Worm (Caenorhabditis elegans): ENCODE results near the gene skpo-1.

ce11 chrII:8412935-8413334 lies 8.3 kb upstream of the skpo-1 start:
- TF ChIP-seq unc-42 (tag; optimal IDR thresholded peaks at IDR 0.05) (no peak), hlh-30 (tag; optimal IDR thresholded peaks at IDR 0.05; ENCODE audit: insufficient read depth) (no peak), elt-4 (tag; optimal IDR thresholded peaks at IDR 0.05) (no peak), fax-1 (tag; optimal IDR thresholded peaks at IDR 0.05) (no peak), dmd-4 (tag; optimal IDR thresholded peaks at IDR 0.05; ENCODE audit: borderline replicate concordance) (no peak), ceh-6 (GFP tag; optimal IDR thresholded peaks at IDR 0.05) (no peak), ref-2 (tag; optimal IDR thresholded peaks at IDR 0.05) (no peak), pag-3 (tag; optimal IDR thresholded peaks at IDR 0.05; ENCODE audit: borderline replicate concordance) (no peak), dve-1 (tag; optimal IDR thresholded peaks at IDR 0.05) (no peak), hlh-8 (tag; optimal IDR thresholded peaks at IDR 0.05) (no peak), K09A11.1 (tag; optimal IDR thresholded peaks at IDR 0.05; ENCODE audit: insufficient read depth) (no peak), pha-4 (tag; optimal IDR thresholded peaks at IDR 0.05) (no peak), ama-1 (optimal IDR thresholded peaks at IDR 0.05) (no peak), rnt-1 (tag; optimal IDR thresholded peaks at IDR 0.05) (no peak)
